Worm (Caenorhabditis elegans) whole organism, late embryonic: Measurements from ENCODE around the gene ins-17.

Source experiments
- dve-1 ChIP-seq: sonication (generic microtip); optimal IDR thresholded peaks from 2 replicates; lab custom pipeline; 2017; ENCODE audit warnings: antibody characterized with exemption, mild to moderate bottlenecking, missing genetic modification characterization, missing compliant biosample characterization
- pqm-1 ChIP-seq: sonication (generic microtip); optimal IDR thresholded peaks from 2 replicates; lab custom pipeline; 2016; ENCODE audit warnings: missing genetic modification characterization, missing compliant biosample characterization
- unc-86 ChIP-seq: sonication (generic microtip); optimal IDR thresholded peaks from 2 replicates; lab custom pipeline; 2016; ENCODE audit warnings: missing genetic modification characterization, missing compliant biosample characterization

DNA sequence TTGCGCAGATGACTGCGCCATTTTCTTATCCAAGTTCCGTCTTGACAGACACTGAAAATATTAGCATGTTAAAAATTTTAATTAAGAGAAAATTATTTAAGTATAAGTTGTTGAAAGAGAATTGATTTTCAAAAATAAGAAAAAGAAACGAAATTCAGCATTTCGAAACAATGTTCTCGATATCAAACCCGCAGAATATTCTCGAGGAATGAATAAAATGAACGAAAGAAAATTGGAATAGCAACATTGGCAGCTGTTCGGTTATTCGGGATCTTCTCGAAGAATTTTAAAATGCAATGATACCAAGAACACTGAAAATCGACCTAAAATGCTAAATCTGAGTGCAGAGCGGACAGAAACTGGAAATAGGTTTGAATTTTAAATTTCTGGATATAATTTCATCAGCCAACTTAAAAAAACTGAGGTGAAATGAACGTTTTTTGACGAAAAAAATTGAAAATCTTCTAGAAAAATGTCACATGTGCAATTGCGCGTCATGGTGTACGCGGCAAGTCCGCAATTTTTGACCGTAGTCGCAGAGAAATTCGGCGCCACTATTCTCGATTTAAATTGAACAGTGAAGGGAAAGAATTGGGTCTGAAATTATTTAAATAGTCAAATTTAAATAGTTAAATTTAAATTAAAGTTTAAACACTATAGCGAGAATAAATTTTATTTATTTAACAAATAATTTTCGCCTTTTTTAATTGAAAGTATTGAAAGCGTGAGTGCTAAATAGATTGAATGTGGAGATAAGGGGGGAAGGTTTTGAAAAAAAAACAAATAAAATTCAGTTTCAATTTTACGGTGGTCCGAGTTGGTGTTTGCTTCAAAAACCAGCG, 30.9 kb upstream of the ins-17 start, which contains the start of the genes cct-5 and F25F2.1:
- TF ChIP-seq dve-1 (tag; lab: Kevin White, UChicago): no peak
- TF ChIP-seq unc-86: no peak
- no peak for TF ChIP-seq pqm-1
